Fruit fly (Drosophila melanogaster): ENCODE data around the gene CG16974.

Gene CG16974

dm6 chr2L:13227242-13227641, 35.5 kb upstream of the CG16974 start, which contains the start of gene CG16813 (continued):
- peak; percentile 96 for TF ChIP-seq D (optimal IDR thresholded peaks at IDR 0.05)
- no peak for TF ChIP-seq D (GFP tag; optimal IDR thresholded peaks at IDR 0.05)
- TF ChIP-seq Tbp (GFP tag; optimal IDR thresholded peaks at IDR 0.05), result no peak
- no peak for TF ChIP-seq HLH54F (GFP tag; optimal IDR thresholded peaks at IDR 0.05)
- TF ChIP-seq CG2199 (GFP tag; IDR thresholded peaks at IDR 0.05), result no peak
- peak; percentile 56 for TF ChIP-seq kni (GFP tag; optimal IDR thresholded peaks at IDR 0.05)
- no peak for TF ChIP-seq CG18262 (tag; optimal IDR thresholded peaks at IDR 0.05)
- peak in 1 of 2 experiments; percentile 97 for TF ChIP-seq tll (GFP tag; optimal IDR thresholded peaks at IDR 0.05)
- TF ChIP-seq CG13424 (tag; optimal IDR thresholded peaks at IDR 0.05), result no peak
- TF ChIP-seq lola (GFP tag; optimal IDR thresholded peaks at IDR 0.05), result no peak
- peak; percentile 30 for TF ChIP-seq Kr (GFP tag; optimal IDR thresholded peaks at IDR 0.05)
- no peak for TF ChIP-seq PHDP (tag; optimal IDR thresholded peaks at IDR 0.05)
- peak; percentile 24 for TF ChIP-seq pros (GFP tag; optimal IDR thresholded peaks at IDR 0.05)
- no peak for TF ChIP-seq CG5180 (GFP tag; optimal IDR thresholded peaks at IDR 0.05)
- no peak for TF ChIP-seq ems (GFP tag; optimal IDR thresholded peaks at IDR 0.05)
- peak; percentile 90 for TF ChIP-seq cad (GFP tag; optimal IDR thresholded peaks at IDR 0.05)
- TF ChIP-seq nom (GFP tag; optimal IDR thresholded peaks at IDR 0.05), result no peak
- TF ChIP-seq CG11696 (GFP tag; IDR thresholded peaks at IDR 0.05), result no peak

dm6 chr2L:13225225-13225840, 33.6 kb upstream of the CG16974 start, which contains the start of gene CG15480:
Gene CG15480 (minus strand): TSS chr2L:13225275.
- no peak for TF ChIP-seq tap (tag; optimal IDR thresholded peaks at IDR 0.05)
- peak in 1 of 3 experiments; percentile 91 for TF ChIP-seq Stat92E (GFP tag; optimal IDR thresholded peaks at IDR 0.05)
- TF ChIP-seq chinmo (GFP tag; IDR thresholded peaks at IDR 0.05; ENCODE audit: partially characterized antibody), result 0 out of 4 replicates have a peak, but pooled peaks have one; percentile 5
- TF ChIP-seq Meics (GFP tag; optimal IDR thresholded peaks at IDR 0.05), result no peak
- no peak for TF ChIP-seq D19A (tag; optimal IDR thresholded peaks at IDR 0.05)
- no peak for TF ChIP-seq CG17568 (GFP tag; optimal IDR thresholded peaks at IDR 0.05)
- TF ChIP-seq CG43689 (GFP tag; IDR thresholded peaks at IDR 0.05), result no peak
- TF ChIP-seq CG1647 (GFP tag; optimal IDR thresholded peaks at IDR 0.05), result no peak
- 0 out of 2 replicates have a peak, but pooled peaks have one; percentile 18 for TF ChIP-seq gt (GFP tag; IDR thresholded peaks at IDR 0.05)
- no peak for TF ChIP-seq Sry-β (GFP tag; optimal IDR thresholded peaks at IDR 0.05)
- TF ChIP-seq cad (GFP tag; optimal IDR thresholded peaks at IDR 0.05), result peak; percentile 78
- TF ChIP-seq CG7556 (GFP tag; optimal IDR thresholded peaks at IDR 0.05), result no peak
- no peak for TF ChIP-seq sc (optimal IDR thresholded peaks at IDR 0.05)
- TF ChIP-seq sc (GFP tag; optimal IDR thresholded peaks at IDR 0.05), result no peak
- no peak for TF ChIP-seq CG17612 (GFP tag; IDR thresholded peaks at IDR 0.05)
- TF ChIP-seq Fer1 (GFP tag; optimal IDR thresholded peaks at IDR 0.05), result no peak
- TF ChIP-seq jumu (GFP tag; optimal IDR thresholded peaks at IDR 0.05), result no peak
- no peak for TF ChIP-seq chn (GFP tag; optimal IDR thresholded peaks at IDR 0.05)
- no peak for TF ChIP-seq CG4404 (GFP tag; IDR thresholded peaks at IDR 0.05)
- no peak for TF ChIP-seq CG14050 (GFP tag; IDR thresholded peaks at IDR 0.05)
- TF ChIP-seq CG14860 (GFP tag; IDR thresholded peaks at IDR 0.05; ENCODE audit: partially characterized antibody), result no peak
- TF ChIP-seq tll (GFP tag; optimal IDR thresholded peaks at IDR 0.05), result peak in 1 of 2 experiments; percentile 96
- TF ChIP-seq CG10543 (GFP tag; optimal IDR thresholded peaks at IDR 0.05), result no peak
- TF ChIP-seq Ets65A (GFP tag), result peak; percentile 48
- peak; percentile 62 for TF ChIP-seq twi (tag; optimal IDR thresholded peaks at IDR 0.05)
- no peak for TF ChIP-seq CG2116 (GFP tag; optimal IDR thresholded peaks at IDR 0.05)
- TF ChIP-seq CG7271 (tag; optimal IDR thresholded peaks at IDR 0.05), result no peak
- TF ChIP-seq CG11456 (GFP tag; IDR thresholded peaks at IDR 0.05), result no peak
- no peak for TF ChIP-seq CG17186 (GFP tag; optimal IDR thresholded peaks at IDR 0.05)
- TF ChIP-seq NfI (GFP tag; optimal IDR thresholded peaks at IDR 0.05), result no peak
- TF ChIP-seq kni (GFP tag; optimal IDR thresholded peaks at IDR 0.05), result peak; percentile 49
- TF ChIP-seq CG5180 (GFP tag; optimal IDR thresholded peaks at IDR 0.05), result no peak
- TF ChIP-seq HLH3B (GFP tag; IDR thresholded peaks at IDR 0.05), result no peak
- TF ChIP-seq CG8388 (GFP tag; optimal IDR thresholded peaks at IDR 0.05), result no peak
